Worm (Caenorhabditis elegans) whole organism, L4 larva: Measurements from ENCODE around the gene swt-1.
A peak's percentile ranks its signal among the peaks of the same experiment; 100 is the strongest.

Experiments
- F26F4.8 ChIP-seq: fragments of 200-800 bp; sonication (Bioruptor generic); conservative IDR thresholded peaks from 2 replicates; pipeline ENCODE4 v1.3.6; 2022; ENCODE audit warnings: missing genetic modification characterization, missing compliant biosample characterization
- F49E8.2 ChIP-seq: sonication (generic microtip); optimal IDR thresholded peaks from 2 replicates; lab custom pipeline; 2016; ENCODE audit warnings: missing compliant biosample characterization, mild to moderate bottlenecking, missing genetic modification characterization, borderline replicate concordance
- ZK337.2 ChIP-seq: fragments of 200-800 bp; sonication (Bioruptor generic); IDR thresholded peaks from 2 replicates; pipeline ENCODE4 v1.3.6; 2022; ENCODE audit warnings: missing genetic modification reagents, missing genetic modification characterization, missing compliant biosample characterization
- aly-2 ChIP-seq: sonication (generic microtip); optimal IDR thresholded peaks from 2 replicates; lab custom pipeline; 2018; ENCODE audit warnings: missing biosample characterization, missing genetic modification characterization
- ama-1 ChIP-seq: fragments of 150-350 bp; optimal IDR thresholded peaks from 2 replicates; lab custom pipeline; 2014; ENCODE audit warnings: inconsistent platforms, mixed read lengths
- ceh-28 ChIP-seq: fragments of 150-350 bp; optimal IDR thresholded peaks from 2 replicates; lab custom pipeline; 2014; ENCODE audit warnings: missing biosample characterization, missing genetic modification reagents, missing genetic modification characterization
- ceh-44 ChIP-seq: fragments of 200-800 bp; sonication (Bioruptor generic); IDR thresholded peaks from 2 replicates; pipeline ENCODE4 v1.3.6; 2022; ENCODE audit warnings: missing genetic modification reagents, missing genetic modification characterization, missing compliant biosample characterization
- ceh-62 ChIP-seq: sonication (generic microtip); optimal IDR thresholded peaks from 2 replicates; lab custom pipeline; 2017; ENCODE audit warnings: missing biosample characterization, missing genetic modification characterization
- duxl-1 ChIP-seq: sonication (generic microtip); optimal IDR thresholded peaks from 2 replicates; lab custom pipeline; 2016; ENCODE audit warnings: mild to moderate bottlenecking, missing genetic modification characterization, moderate library complexity, missing compliant biosample characterization; ENCODE audit not compliant: poor library complexity
- dve-1 ChIP-seq: sonication (generic microtip); optimal IDR thresholded peaks from 2 replicates; lab custom pipeline; 2017; ENCODE audit warnings: antibody characterized with exemption, mild to moderate bottlenecking, missing genetic modification characterization, missing compliant biosample characterization; ENCODE audit not compliant: insufficient read depth
- egl-27 ChIP-seq: sonication (generic microtip); optimal IDR thresholded peaks from 3 replicates; lab custom pipeline; 2017; ENCODE audit warnings: missing biosample characterization, missing genetic modification reagents, missing genetic modification characterization
- egl-43 ChIP-seq: fragments of 200-800 bp; sonication (Bioruptor generic); IDR thresholded peaks from 2 replicates; pipeline ENCODE4 v1.3.6; 2022; ENCODE audit warnings: missing genetic modification reagents, missing genetic modification characterization, missing compliant biosample characterization
- fos-1 ChIP-seq: fragments of 150-350 bp; optimal IDR thresholded peaks from 2 replicates; lab custom pipeline; 2014; ENCODE audit warnings: missing biosample characterization, missing genetic modification characterization
- gei-8 ChIP-seq: fragments of 200-800 bp; sonication (Bioruptor generic); optimal IDR thresholded peaks from 2 replicates; lab custom pipeline; 2018; ENCODE audit warnings: mild to moderate bottlenecking, missing genetic modification characterization, missing compliant biosample characterization
- hif-1 ChIP-seq, 2 experiments: sonication (generic microtip); optimal IDR thresholded peaks; 2 replicates each; lab custom pipeline; 2016 to 2017; ENCODE audit warnings: missing compliant biosample characterization in 2 of 2, missing genetic modification characterization in 2 of 2, missing genetic modification reagents in 2 of 2, missing genotype in 2 of 2, mild to moderate bottlenecking in 1 of 2
- hlh-30 ChIP-seq: sonication (generic microtip); optimal IDR thresholded peaks from 2 replicates; lab custom pipeline; 2017; ENCODE audit warnings: antibody characterized with exemption, mild to moderate bottlenecking, missing genetic modification characterization, missing compliant biosample characterization; ENCODE audit not compliant: insufficient read depth
- jun-1 ChIP-seq: fragments of 150-350 bp; optimal IDR thresholded peaks from 2 replicates; lab custom pipeline; 2014; ENCODE audit warnings: missing biosample characterization, missing genetic modification reagents, missing genetic modification characterization
- lin-13 ChIP-seq: fragments of 150-350 bp; optimal IDR thresholded peaks from 2 replicates; lab custom pipeline; 2014; ENCODE audit warnings: missing biosample characterization, missing genetic modification reagents, missing genetic modification characterization
- lin-15B ChIP-seq: fragments of 150-350 bp; sonication (generic microtip); optimal IDR thresholded peaks from 3 replicates; lab custom pipeline; 2014; ENCODE audit warnings: missing biosample characterization, missing genetic modification characterization
- lin-38 ChIP-seq: fragments of 200-800 bp; sonication (Bioruptor generic); IDR thresholded peaks from 2 replicates; pipeline ENCODE4 v1.3.6; 2022; ENCODE audit warnings: missing genetic modification reagents, missing genetic modification characterization, missing compliant biosample characterization
- lin-39 ChIP-seq: fragments of 150-350 bp; optimal IDR thresholded peaks from 2 replicates; lab custom pipeline; 2014; ENCODE audit warnings: missing biosample characterization, missing genetic modification reagents, missing genetic modification characterization
- lir-3 ChIP-seq: sonication (generic microtip); optimal IDR thresholded peaks from 2 replicates; lab custom pipeline; 2016; ENCODE audit warnings: mild to moderate bottlenecking, missing genetic modification characterization, missing compliant biosample characterization
- lsy-2 ChIP-seq, 2 experiments: fragments of 150-350 bp in 1 of 2; sonication (generic microtip) in 1 of 2; optimal IDR thresholded peaks; 2 replicates each; lab custom pipeline; 2014 to 2017; ENCODE audit warnings: missing biosample characterization in 2 of 2, missing genetic modification characterization in 2 of 2
- madf-9 ChIP-seq: fragments of 200-800 bp; sonication (Bioruptor generic); conservative IDR thresholded peaks from 2 replicates; pipeline ENCODE4 v1.3.6; 2022; ENCODE audit warnings: missing genetic modification reagents, missing genetic modification characterization, missing compliant biosample characterization
- mdl-1 ChIP-seq, 2 experiments: fragments of 150-350 bp in 1 of 2; sonication (generic microtip) in 1 of 2; optimal IDR thresholded peaks; 2 replicates each; lab custom pipeline; 2014 to 2017; ENCODE audit warnings: missing biosample characterization in 2 of 2, missing genetic modification characterization in 2 of 2
- mdt-29 ChIP-seq: fragments of 200-800 bp; sonication (Bioruptor generic); IDR thresholded peaks from 2 replicates; pipeline ENCODE4 v1.3.6; 2022; ENCODE audit warnings: missing genetic modification reagents, missing genetic modification characterization, missing compliant biosample characterization
- mes-2 ChIP-seq: sonication (generic microtip); optimal IDR thresholded peaks from 2 replicates; lab custom pipeline; 2016; ENCODE audit warnings: missing genotype, mild to moderate bottlenecking, missing genetic modification characterization, missing compliant biosample characterization; ENCODE audit not compliant: poor library complexity, severe bottlenecking
- mxl-2 ChIP-seq: fragments of 200-800 bp; sonication (Bioruptor generic); conservative IDR thresholded peaks from 2 replicates; pipeline ENCODE4 v1.3.6; 2022; ENCODE audit warnings: missing genetic modification reagents, missing genetic modification characterization, missing compliant biosample characterization
- mxl-3 ChIP-seq: fragments of 200-800 bp; sonication (Bioruptor generic); optimal IDR thresholded peaks from 2 replicates; lab custom pipeline; 2018; ENCODE audit warnings: mild to moderate bottlenecking, missing genetic modification characterization, missing compliant biosample characterization
- nhr-10 ChIP-seq: fragments of 150-350 bp; optimal IDR thresholded peaks from 2 replicates; lab custom pipeline; 2014; ENCODE audit warnings: missing biosample characterization, missing genetic modification characterization
- nhr-111 ChIP-seq: fragments of 200-800 bp; sonication (Bioruptor generic); optimal IDR thresholded peaks from 2 replicates; lab custom pipeline; 2018; ENCODE audit warnings: mild to moderate bottlenecking, missing genetic modification characterization, missing compliant biosample characterization
- nhr-237 ChIP-seq: sonication (generic microtip); optimal IDR thresholded peaks from 2 replicates; lab custom pipeline; 2017; ENCODE audit warnings: missing biosample characterization, missing genetic modification characterization
- nhr-28 ChIP-seq: fragments of 150-350 bp; optimal IDR thresholded peaks from 2 replicates; lab custom pipeline; 2014; ENCODE audit warnings: missing biosample characterization, missing genetic modification characterization
- nhr-6 ChIP-seq: fragments of 150-350 bp; optimal IDR thresholded peaks from 2 replicates; lab custom pipeline; 2014; ENCODE audit warnings: missing biosample characterization, missing genetic modification characterization
- nhr-76 ChIP-seq: fragments of 150-350 bp; optimal IDR thresholded peaks from 2 replicates; lab custom pipeline; 2014; ENCODE audit warnings: missing biosample characterization, missing genetic modification characterization
- nhr-77 ChIP-seq: fragments of 150-350 bp; optimal IDR thresholded peaks from 2 replicates; lab custom pipeline; 2014; ENCODE audit warnings: missing biosample characterization, missing genetic modification characterization
- pqm-1 ChIP-seq: sonication (generic microtip); optimal IDR thresholded peaks from 2 replicates; lab custom pipeline; 2017; ENCODE audit warnings: missing biosample characterization, missing genetic modification characterization
- saeg-2 ChIP-seq: fragments of 200-800 bp; sonication (Bioruptor generic); IDR thresholded peaks from 2 replicates; pipeline ENCODE4 v1.3.6; 2022; ENCODE audit warnings: missing genetic modification reagents, missing genetic modification characterization, missing compliant biosample characterization
- sdz-12 ChIP-seq: fragments of 200-800 bp; sonication (Bioruptor generic); optimal IDR thresholded peaks from 2 replicates; lab custom pipeline; 2018; ENCODE audit warnings: mild to moderate bottlenecking, missing genetic modification characterization, missing compliant biosample characterization
- set-16 ChIP-seq: fragments of 200-800 bp; sonication (Bioruptor generic); IDR thresholded peaks from 2 replicates; pipeline ENCODE4 v1.3.6; 2022; ENCODE audit warnings: missing genetic modification reagents, missing genetic modification characterization, missing compliant biosample characterization
- snpc-1.2 ChIP-seq: fragments of 200-800 bp; sonication (Bioruptor generic); IDR thresholded peaks from 2 replicates; pipeline ENCODE4 v1.3.6; 2022; ENCODE audit warnings: missing genetic modification reagents, missing genetic modification characterization, missing compliant biosample characterization
- snpc-4 ChIP-seq: fragments of 150-350 bp; optimal IDR thresholded peaks from 2 replicates; lab custom pipeline; 2014; ENCODE audit warnings: missing biosample characterization, missing genetic modification characterization
- spr-1 ChIP-seq: sonication (generic microtip); optimal IDR thresholded peaks from 2 replicates; lab custom pipeline; 2016; ENCODE audit warnings: mild to moderate bottlenecking, missing genetic modification characterization, missing compliant biosample characterization
- spr-3 ChIP-seq: fragments of 200-800 bp; sonication (Bioruptor generic); optimal IDR thresholded peaks from 2 replicates; lab custom pipeline; 2018; ENCODE audit warnings: mild to moderate bottlenecking, missing genetic modification characterization, missing compliant biosample characterization
- tag-97 ChIP-seq: fragments of 200-800 bp; sonication (Bioruptor generic); IDR thresholded peaks from 2 replicates; pipeline ENCODE4 v1.3.6; 2022; ENCODE audit warnings: missing genetic modification characterization, missing compliant biosample characterization
- unc-62 ChIP-seq, 3 experiments: fragments of 150-350 bp in 1 of 3; sonication (generic microtip); optimal IDR thresholded peaks in 2 of 3; peaks in 1 of 3; 1 replicate in 1 of 3; 2 replicates in 2 of 3; lab custom pipeline; 2014 to 2017; ENCODE audit warnings: missing biosample characterization in 3 of 3, missing genetic modification characterization in 3 of 3, missing genetic modification reagents in 3 of 3, missing genotype in 1 of 3
- vab-7 ChIP-seq: fragments of 200-800 bp; sonication (Bioruptor generic); IDR thresholded peaks from 2 replicates; pipeline ENCODE4 v1.3.6; 2022; ENCODE audit warnings: missing genetic modification reagents, missing genetic modification characterization, missing compliant biosample characterization
- zag-1 ChIP-seq: fragments of 150-350 bp; optimal IDR thresholded peaks from 2 replicates; lab custom pipeline; 2014; ENCODE audit warnings: missing biosample characterization, missing genetic modification characterization
- zfp-2 ChIP-seq: sonication (generic microtip); optimal IDR thresholded peaks from 2 replicates; lab custom pipeline; 2016; ENCODE audit warnings: mild to moderate bottlenecking, missing genetic modification characterization, missing compliant biosample characterization
- zfp-3 ChIP-seq: fragments of 200-800 bp; sonication (Bioruptor generic); conservative IDR thresholded peaks from 2 replicates; pipeline ENCODE4 v1.3.6; 2022; ENCODE audit warnings: missing genetic modification reagents, missing genetic modification characterization, missing compliant biosample characterization
- zip-11 ChIP-seq: fragments of 200-800 bp; sonication (Bioruptor generic); IDR thresholded peaks from 2 replicates; pipeline ENCODE4 v1.3.6; 2022; ENCODE audit warnings: missing genetic modification characterization, missing compliant biosample characterization
- ztf-7 ChIP-seq: fragments of 150-350 bp; optimal IDR thresholded peaks from 2 replicates; lab custom pipeline; 2014; ENCODE audit warnings: missing biosample characterization, missing genetic modification characterization

The swt-1 gene

DNA sequence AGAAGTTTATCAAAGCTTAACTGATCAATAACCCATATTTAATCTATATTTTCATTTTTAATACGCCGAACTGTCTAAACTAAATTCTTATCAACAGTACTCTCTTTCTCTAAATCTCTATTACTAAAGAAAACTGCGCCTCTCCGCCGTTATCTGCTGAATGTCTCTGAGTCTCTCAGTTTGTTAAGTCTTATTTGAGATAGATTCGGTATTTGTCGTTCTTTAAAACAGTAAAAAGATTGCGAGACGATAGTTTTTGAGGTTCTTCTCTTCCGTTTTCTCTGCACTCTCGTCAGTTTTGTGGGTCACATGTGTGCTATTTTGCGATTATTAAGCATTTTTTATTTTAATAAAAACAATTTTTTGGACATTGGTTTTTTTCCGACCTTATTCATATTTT, 33.1 kb upstream of the swt-1 start, which contains the start of gene sma-10 (continued):
- TF ChIP-seq lin-39, result no peak
- TF ChIP-seq hlh-30, result peak; percentile 71
- no peak for TF ChIP-seq nhr-237 (tag; lab: Kevin White, UChicago)
- peak; percentile 92 for TF ChIP-seq nhr-28
- no peak for TF ChIP-seq mdt-29 (GFP tag; lab: Robert Waterston, UW)
- no peak for TF ChIP-seq ceh-62 (tag; lab: Kevin White, UChicago)
- TF ChIP-seq zfp-3, result no peak
- peak; percentile 99 for TF ChIP-seq pqm-1
- no peak for TF ChIP-seq F26F4.8 (GFP tag; lab: Robert Waterston, UW)
- TF ChIP-seq zfp-2 (tag; lab: Kevin White, UChicago), result no peak
- TF ChIP-seq nhr-10 (tag; lab: Kevin White, UChicago), result no peak
- no peak for TF ChIP-seq spr-1 (tag; lab: Kevin White, UChicago)
- no peak for TF ChIP-seq mxl-2 (GFP tag; lab: Robert Waterston, UW)
- TF ChIP-seq hif-1 (tag; optimal IDR thresholded peaks at IDR 0.05; lab: Kevin White, UChicago), result peak in 1 of 2 experiments; percentile 29
- no peak for TF ChIP-seq aly-2 (tag; lab: Kevin White, UChicago)
- TF ChIP-seq mxl-3, result peak; percentile 32
- peak in 1 of 2 experiments; percentile 49 for TF ChIP-seq unc-62 (GFP tag; optimal IDR thresholded peaks at IDR 0.05 in 1 of 2; lab: Kevin White, UChicago)
- TF ChIP-seq unc-62 (tag; optimal IDR thresholded peaks at IDR 0.05; lab: Kevin White, UChicago), result no peak
- TF ChIP-seq spr-3 (GFP tag; lab: Kevin White, UChicago), result no peak
- no peak for TF ChIP-seq zag-1
- TF ChIP-seq ceh-44 (GFP tag; lab: Robert Waterston, UW), result no peak
- no peak for TF ChIP-seq ztf-7 (tag; lab: Kevin White, UChicago)
- TF ChIP-seq jun-1 (tag; lab: Kevin White, UChicago), result no peak
- no peak for TF ChIP-seq zip-11 (GFP tag; lab: Robert Waterston, UW)
- no peak for TF ChIP-seq egl-43 (GFP tag; lab: Robert Waterston, UW)
- no peak for TF ChIP-seq lin-13 (GFP tag; lab: Kevin White, UChicago)
- TF ChIP-seq saeg-2 (GFP tag; lab: Robert Waterston, UW), result no peak
- no peak for TF ChIP-seq fos-1
- TF ChIP-seq nhr-6 (tag; lab: Kevin White, UChicago), result no peak
- TF ChIP-seq vab-7 (GFP tag; lab: Robert Waterston, UW), result no peak
- no peak for TF ChIP-seq snpc-1.2 (GFP tag; lab: Robert Waterston, UW)
- TF ChIP-seq ZK337.2 (GFP tag; lab: Robert Waterston, UW), result no peak
- TF ChIP-seq dve-1 (tag; lab: Kevin White, UChicago), result peak; percentile 98
- no peak for TF ChIP-seq lsy-2 (tag; optimal IDR thresholded peaks at IDR 0.05; lab: Kevin White, UChicago)
- TF ChIP-seq duxl-1 (tag; lab: Kevin White, UChicago), result no peak
- TF ChIP-seq egl-27 (tag; lab: Kevin White, UChicago), result no peak
- no peak for TF ChIP-seq sdz-12 (GFP tag; lab: Kevin White, UChicago)
- no peak for TF ChIP-seq nhr-111 (GFP tag; lab: Kevin White, UChicago)
- TF ChIP-seq gei-8 (GFP tag; lab: Kevin White, UChicago), result no peak
- TF ChIP-seq snpc-4, result no peak
- no peak for TF ChIP-seq lin-15B
- TF ChIP-seq nhr-77 (tag; lab: Kevin White, UChicago), result peak; percentile 92
- no peak for TF ChIP-seq nhr-76 (tag; lab: Kevin White, UChicago)
- no peak for TF ChIP-seq madf-9 (GFP tag; lab: Robert Waterston, UW)
- no peak for TF ChIP-seq set-16
- TF ChIP-seq F49E8.2 (tag; lab: Kevin White, UChicago), result no peak
- TF ChIP-seq lin-38 (GFP tag; lab: Robert Waterston, UW), result peak; percentile 52
- TF ChIP-seq ceh-28 (tag; lab: Kevin White, UChicago), result no peak
- no peak for TF ChIP-seq ama-1 (lab: Kevin White, UChicago)
- TF ChIP-seq mes-2 (tag; lab: Kevin White, UChicago), result peak; percentile 40
- TF ChIP-seq mdl-1 (tag; optimal IDR thresholded peaks at IDR 0.05; lab: Kevin White, UChicago), result peak in 1 of 2 experiments; percentile 61
- no peak for TF ChIP-seq lir-3 (tag; lab: Kevin White, UChicago)
- TF ChIP-seq tag-97, result no peak
